Fruit fly (Drosophila melanogaster): Measurements from ENCODE around the gene Gr10a.

DNA sequence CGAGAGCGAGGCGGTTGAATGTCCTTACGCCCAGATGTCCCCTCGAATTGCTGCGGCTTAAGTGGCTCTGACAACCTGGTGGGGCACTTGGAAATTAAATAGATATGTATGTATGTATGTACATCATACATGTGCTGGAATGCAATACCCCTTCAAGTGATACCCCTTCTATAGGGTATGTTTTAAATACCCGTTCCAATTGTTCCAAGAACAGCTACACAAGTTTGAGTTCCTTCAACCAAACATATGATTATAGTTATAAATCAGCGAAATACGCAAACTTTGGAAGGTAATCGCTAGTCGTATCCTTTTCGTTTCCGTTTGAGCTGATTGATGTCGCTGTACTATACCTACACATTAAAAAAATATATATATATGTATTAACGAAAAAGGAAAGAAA, 33.7 kb downstream of the Gr10a start:
- no peak for TF ChIP-seq CG12605 (GFP tag; IDR thresholded peaks at IDR 0.05)
- no peak for TF ChIP-seq CG4496 (GFP tag; IDR thresholded peaks at IDR 0.05)
